Worm (Caenorhabditis elegans) whole organism, young adult: ENCODE data around the gene R09H10.2.

Source experiments
- B0336.3 ChIP-seq: fragments of 200-800 bp; sonication (Bioruptor generic); IDR thresholded peaks from 2 replicates; pipeline ENCODE4 v1.3.6; 2022; ENCODE audit warnings: missing genetic modification characterization, missing compliant biosample characterization
- C17E4.6 ChIP-seq: fragments of 200-800 bp; sonication (Bioruptor generic); IDR thresholded peaks from 2 replicates; pipeline ENCODE4 v1.3.6; 2022; ENCODE audit warnings: missing genetic modification reagents, missing genetic modification characterization, missing compliant biosample characterization
- D2030.7 ChIP-seq: fragments of 200-800 bp; sonication (Bioruptor generic); IDR thresholded peaks from 2 replicates; pipeline ENCODE4 v1.3.6; 2022; ENCODE audit warnings: missing genetic modification reagents, missing genetic modification characterization, missing compliant biosample characterization
- F22D6.2 ChIP-seq: sonication (generic microtip); optimal IDR thresholded peaks from 2 replicates; lab custom pipeline; 2016; ENCODE audit warnings: mild to moderate bottlenecking, missing genetic modification characterization, missing compliant biosample characterization
- F23B12.7 ChIP-seq: sonication (generic microtip); optimal IDR thresholded peaks from 2 replicates; lab custom pipeline; 2017; ENCODE audit warnings: missing genetic modification characterization, mild to moderate bottlenecking, missing compliant biosample characterization, antibody characterized with exemption, moderate library complexity; ENCODE audit not compliant: insufficient read depth
- F33H1.4 ChIP-seq: fragments of 200-800 bp; sonication (Bioruptor generic); IDR thresholded peaks from 2 replicates; pipeline ENCODE4 v1.3.6; 2022; ENCODE audit warnings: missing genetic modification reagents, missing genetic modification characterization, missing compliant biosample characterization
- F39B2.1 ChIP-seq: fragments of 200-800 bp; sonication (Bioruptor generic); IDR thresholded peaks from 2 replicates; pipeline ENCODE4 v1.3.6; 2022; ENCODE audit warnings: missing genetic modification reagents, missing genetic modification characterization, missing compliant biosample characterization
- F55B11.4 ChIP-seq: sonication (generic microtip); optimal IDR thresholded peaks from 2 replicates; lab custom pipeline; 2016; ENCODE audit warnings: missing compliant biosample characterization, missing genetic modification characterization, borderline replicate concordance; ENCODE audit not compliant: insufficient read depth
- Y53G8AR.9 ChIP-seq: fragments of 200-800 bp; sonication (Bioruptor generic); conservative IDR thresholded peaks from 2 replicates; pipeline ENCODE4 v1.3.6; 2022; ENCODE audit warnings: missing genetic modification reagents, missing genetic modification characterization, missing compliant biosample characterization
- aptf-3 ChIP-seq: fragments of 200-800 bp; sonication (Bioruptor generic); IDR thresholded peaks from 2 replicates; pipeline ENCODE4 v1.3.6; 2022; ENCODE audit warnings: missing genetic modification characterization, missing compliant biosample characterization
- attf-3 ChIP-seq: fragments of 200-800 bp; sonication (Bioruptor generic); conservative IDR thresholded peaks from 2 replicates; pipeline ENCODE4 v1.3.6; 2022; ENCODE audit warnings: missing genetic modification reagents, missing genetic modification characterization, missing compliant biosample characterization
- attf-5 ChIP-seq: fragments of 200-800 bp; sonication (Bioruptor generic); optimal IDR thresholded peaks from 2 replicates; lab custom pipeline; 2018; ENCODE audit warnings: mild to moderate bottlenecking, missing genetic modification characterization, missing compliant biosample characterization
- attf-6 ChIP-seq: fragments of 200-800 bp; sonication (Bioruptor generic); IDR thresholded peaks from 2 replicates; pipeline ENCODE4 v1.3.6; 2022; ENCODE audit warnings: missing genetic modification reagents, missing genetic modification characterization, missing compliant biosample characterization
- ccch-3 ChIP-seq: fragments of 200-800 bp; sonication (Bioruptor generic); optimal IDR thresholded peaks from 2 replicates; lab custom pipeline; 2018; ENCODE audit warnings: mild to moderate bottlenecking, missing genetic modification characterization, missing compliant biosample characterization
- cebp-2 ChIP-seq: fragments of 200-800 bp; sonication (Bioruptor generic); IDR thresholded peaks from 2 replicates; pipeline ENCODE4 v1.3.6; 2022; ENCODE audit warnings: missing genetic modification characterization, missing compliant biosample characterization
- ceh-100 ChIP-seq: fragments of 200-800 bp; sonication (Bioruptor generic); IDR thresholded peaks from 2 replicates; pipeline ENCODE4 v1.3.6; 2022; ENCODE audit warnings: missing genetic modification reagents, missing genetic modification characterization, missing compliant biosample characterization
- ceh-40 ChIP-seq: fragments of 200-800 bp; sonication (Bioruptor generic); IDR thresholded peaks from 2 replicates; pipeline ENCODE4 v1.3.6; 2022; ENCODE audit warnings: missing genetic modification characterization, missing compliant biosample characterization
- dox-1 ChIP-seq: fragments of 200-800 bp; sonication (Bioruptor generic); IDR thresholded peaks from 2 replicates; pipeline ENCODE4 v1.3.6; 2022; ENCODE audit warnings: missing genetic modification reagents, missing genetic modification characterization, missing compliant biosample characterization
- dpl-1 ChIP-seq: fragments of 150-350 bp; optimal IDR thresholded peaks from 2 replicates; lab custom pipeline; 2014; ENCODE audit warnings: missing biosample characterization, missing genetic modification reagents, missing genetic modification characterization
- efl-1 ChIP-seq: fragments of 150-350 bp; optimal IDR thresholded peaks from 2 replicates; lab custom pipeline; 2014; ENCODE audit warnings: missing biosample characterization, missing genetic modification reagents, missing genetic modification characterization
- egrh-3 ChIP-seq: fragments of 200-800 bp; sonication (Bioruptor generic); IDR thresholded peaks from 2 replicates; pipeline ENCODE4 v1.3.6; 2022; ENCODE audit warnings: missing genetic modification reagents, missing genetic modification characterization, missing compliant biosample characterization
- hlh-12 ChIP-seq: sonication (generic microtip); optimal IDR thresholded peaks from 2 replicates; lab custom pipeline; 2016; ENCODE audit warnings: missing genetic modification characterization, missing compliant biosample characterization
- hmg-1.2 ChIP-seq: fragments of 200-800 bp; sonication (Bioruptor generic); IDR thresholded peaks from 2 replicates; pipeline ENCODE4 v1.3.6; 2022; ENCODE audit warnings: missing genetic modification reagents, missing genetic modification characterization, missing compliant biosample characterization
- hmg-20 ChIP-seq: fragments of 200-800 bp; sonication (Bioruptor generic); IDR thresholded peaks from 2 replicates; pipeline ENCODE4 v1.3.6; 2022; ENCODE audit warnings: missing genetic modification reagents, missing genetic modification characterization, missing compliant biosample characterization
- hsf-1 ChIP-seq: fragments of 200-800 bp; sonication (Bioruptor generic); IDR thresholded peaks from 2 replicates; pipeline ENCODE4 v1.3.6; 2022; ENCODE audit warnings: missing genetic modification reagents, missing genetic modification characterization, missing compliant biosample characterization
- lir-1 ChIP-seq: fragments of 200-800 bp; sonication (Bioruptor generic); conservative IDR thresholded peaks from 2 replicates; pipeline ENCODE4 v1.3.6; 2022; ENCODE audit warnings: missing genetic modification reagents, missing genetic modification characterization, missing compliant biosample characterization
- lsl-1 ChIP-seq: fragments of 200-800 bp; sonication (Bioruptor generic); optimal IDR thresholded peaks from 2 replicates; lab custom pipeline; 2018; ENCODE audit warnings: mild to moderate bottlenecking, missing genetic modification characterization, moderate library complexity, missing compliant biosample characterization
- madf-3 ChIP-seq: fragments of 200-800 bp; sonication (Bioruptor generic); IDR thresholded peaks from 2 replicates; pipeline ENCODE4 v1.3.6; 2022; ENCODE audit warnings: missing genetic modification reagents, missing genetic modification characterization, missing compliant biosample characterization
- madf-6 ChIP-seq: fragments of 200-800 bp; sonication (Bioruptor generic); IDR thresholded peaks from 2 replicates; pipeline ENCODE4 v1.3.6; 2022; ENCODE audit warnings: missing genetic modification reagents, missing genetic modification characterization, missing compliant biosample characterization
- nhr-27 ChIP-seq: fragments of 200-800 bp; sonication (Bioruptor generic); optimal IDR thresholded peaks from 2 replicates; lab custom pipeline; 2018; ENCODE audit warnings: mild to moderate bottlenecking, missing genetic modification characterization, moderate library complexity, missing compliant biosample characterization
- pbrm-1 ChIP-seq: fragments of 200-800 bp; sonication (Bioruptor generic); IDR thresholded peaks from 2 replicates; pipeline ENCODE4 v1.3.6; 2022; ENCODE audit warnings: missing genetic modification reagents, missing genetic modification characterization, missing compliant biosample characterization
- rpc-1 ChIP-seq, 2 experiments: fragments of 150-350 bp in 1 of 2; sonication (generic microtip) in 1 of 2; optimal IDR thresholded peaks; 2 replicates each; lab custom pipeline; 2014 to 2018; ENCODE audit warnings: missing biosample characterization in 1 of 2, missing genetic modification characterization in 1 of 2, missing genetic modification reagents in 1 of 2, missing genotype in 1 of 2
- snpc-1.3 ChIP-seq: sonication (generic microtip); optimal IDR thresholded peaks from 2 replicates; lab custom pipeline; 2017; ENCODE audit warnings: missing genetic modification characterization, mild to moderate bottlenecking, missing compliant biosample characterization, antibody characterized with exemption, moderate library complexity, missing genotype, missing genetic modification reagents; ENCODE audit not compliant: insufficient read depth
- tlf-1 ChIP-seq: fragments of 200-800 bp; sonication (Bioruptor generic); optimal IDR thresholded peaks from 2 replicates; lab custom pipeline; 2018; ENCODE audit warnings: mild to moderate bottlenecking, missing genetic modification characterization, missing compliant biosample characterization
- ztf-18 ChIP-seq: sonication (generic microtip); optimal IDR thresholded peaks from 2 replicates; lab custom pipeline; 2016; ENCODE audit warnings: missing genotype, mild to moderate bottlenecking, missing genetic modification characterization, missing compliant biosample characterization
- ztf-25 ChIP-seq: fragments of 200-800 bp; sonication (Bioruptor generic); IDR thresholded peaks from 2 replicates; pipeline ENCODE4 v1.3.6; 2022; ENCODE audit warnings: missing genetic modification reagents, missing genetic modification characterization, missing compliant biosample characterization
- ztf-28 ChIP-seq: fragments of 200-800 bp; sonication (Bioruptor generic); IDR thresholded peaks from 2 replicates; pipeline ENCODE4 v1.3.6; 2022; ENCODE audit warnings: missing genetic modification reagents, missing genetic modification characterization, missing compliant biosample characterization
- ztf-3 ChIP-seq: fragments of 200-800 bp; sonication (Bioruptor generic); optimal IDR thresholded peaks from 2 replicates; lab custom pipeline; 2018; ENCODE audit warnings: mild to moderate bottlenecking, missing genetic modification characterization, missing compliant biosample characterization

The R09H10.2 gene

DNA sequence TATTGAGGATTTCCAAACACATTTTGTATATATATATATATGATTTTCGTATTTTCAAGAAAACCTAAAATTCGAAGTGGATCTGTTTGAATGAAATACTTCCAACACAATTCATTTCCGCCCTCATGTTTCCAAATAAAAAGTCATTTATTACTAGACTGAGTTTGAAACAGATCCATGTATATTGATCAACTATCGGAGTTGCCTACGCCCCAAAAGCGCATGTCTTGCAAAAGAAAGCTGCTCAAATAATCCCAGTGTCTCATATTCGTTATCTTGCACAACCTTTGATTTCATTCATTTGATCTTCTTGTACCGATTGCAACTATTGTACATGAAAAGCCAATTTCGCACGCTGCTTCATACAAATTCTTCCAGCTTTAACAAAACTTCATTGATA, at the start of gene R09H10.2:
R09H10.2 (plus strand) TSS at position 301 of the 400 bp plus-strand sequence.
- TF ChIP-seq ztf-3 (no peak), D2030.7 (no peak), C17E4.6 (GFP tag; lab: Robert Waterston, UW) (no peak)

DNA sequence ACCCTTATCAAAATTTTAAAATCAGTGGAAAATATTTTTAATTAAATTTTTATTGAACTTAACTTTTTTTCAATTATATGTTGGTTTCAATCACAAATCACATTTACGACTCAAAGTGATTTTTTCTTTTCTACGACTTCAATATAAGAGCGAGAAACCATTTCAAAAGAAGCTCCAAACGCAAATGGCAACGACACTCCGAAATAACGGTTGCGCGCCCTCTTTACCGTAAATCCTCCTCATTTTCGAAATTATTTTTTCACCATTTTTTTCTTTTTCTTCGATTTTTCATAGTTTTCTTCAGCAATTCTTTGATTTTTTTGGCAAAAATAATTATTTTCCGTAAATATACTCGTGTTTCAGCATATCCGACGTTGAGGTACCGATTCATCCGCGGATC, 49.8 kb upstream of the R09H10.2 start:
- TF ChIP-seq attf-3 = peak; percentile 80

DNA sequence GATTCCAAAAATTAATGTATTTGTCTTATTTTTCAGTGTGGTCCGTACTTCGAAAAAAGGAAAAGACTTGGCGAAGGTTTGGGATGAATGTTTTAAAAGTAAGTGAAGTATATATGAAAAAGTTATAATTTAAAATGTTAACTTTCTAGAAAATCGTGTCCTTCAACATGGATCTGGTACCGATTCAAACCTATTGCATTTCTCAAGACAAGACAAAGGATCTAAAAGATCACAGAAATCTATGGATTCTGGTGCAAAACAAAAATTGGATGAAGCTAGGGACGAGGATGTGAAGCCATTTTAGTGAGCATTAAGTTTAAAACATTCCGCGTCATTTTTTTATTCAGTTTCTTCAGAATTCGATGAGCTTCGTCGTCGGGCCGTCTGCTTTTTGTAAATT, 47.8 kb upstream of the R09H10.2 start, which contains the start of gene zim-2:
zim-2 (plus strand) TSS at position 301 of the 400 bp plus-strand sequence.
- no peak for TF ChIP-seq snpc-1.3 (tag; lab: Kevin White, UChicago)
- no peak for TF ChIP-seq F39B2.1
- TF ChIP-seq ceh-100 (GFP tag; lab: Robert Waterston, UW) = no peak
- no peak for TF ChIP-seq madf-6 (GFP tag; lab: Robert Waterston, UW)
- TF ChIP-seq ceh-40 = no peak
- TF ChIP-seq, all 124 proteins: peak for 0

DNA sequence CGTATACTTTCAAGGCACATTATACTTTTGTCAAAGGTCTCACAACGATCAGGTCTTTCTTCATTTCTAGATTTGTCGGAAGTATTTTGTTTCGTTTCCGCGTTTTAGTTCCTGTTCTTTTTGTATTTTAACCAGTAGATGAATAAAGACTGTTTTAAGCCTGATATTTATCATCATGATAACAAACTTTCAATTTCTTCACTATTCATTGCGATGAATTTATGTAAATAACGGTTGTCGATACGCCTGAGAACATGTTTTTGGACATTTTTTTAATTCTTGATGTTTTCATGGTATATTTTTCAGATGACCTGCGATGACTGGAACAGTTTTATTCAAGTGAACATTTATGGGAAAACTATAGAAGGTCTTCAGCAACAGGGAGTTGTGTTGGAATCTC, 44.3 kb upstream of the R09H10.2 start, which contains the start of gene zim-3:
zim-3 (plus strand) TSS at position 301 of the 400 bp plus-strand sequence.
- peak; percentile 23; the same call in 1 of the 2 replicates for TF ChIP-seq F33H1.4 (GFP tag; lab: Robert Waterston, UW)
- TF ChIP-seq dpl-1 (GFP tag; lab: Kevin White, UChicago) = no peak
- no peak for TF ChIP-seq F39B2.1
- no peak for TF ChIP-seq hmg-20 (GFP tag; lab: Robert Waterston, UW)
- no peak for TF ChIP-seq ccch-3 (GFP tag; lab: Kevin White, UChicago)
- TF ChIP-seq aptf-3 (GFP tag; lab: Robert Waterston, UW) = no peak
- 0 out of 2 replicates have a peak, but pooled peaks have one; percentile 9 for TF ChIP-seq hsf-1 (GFP tag; lab: Robert Waterston, UW)
- no peak for TF ChIP-seq ztf-18 (tag; lab: Kevin White, UChicago)
- no peak for TF ChIP-seq egrh-3 (GFP tag; lab: Robert Waterston, UW)
- peak; percentile 60 for TF ChIP-seq lsl-1

DNA sequence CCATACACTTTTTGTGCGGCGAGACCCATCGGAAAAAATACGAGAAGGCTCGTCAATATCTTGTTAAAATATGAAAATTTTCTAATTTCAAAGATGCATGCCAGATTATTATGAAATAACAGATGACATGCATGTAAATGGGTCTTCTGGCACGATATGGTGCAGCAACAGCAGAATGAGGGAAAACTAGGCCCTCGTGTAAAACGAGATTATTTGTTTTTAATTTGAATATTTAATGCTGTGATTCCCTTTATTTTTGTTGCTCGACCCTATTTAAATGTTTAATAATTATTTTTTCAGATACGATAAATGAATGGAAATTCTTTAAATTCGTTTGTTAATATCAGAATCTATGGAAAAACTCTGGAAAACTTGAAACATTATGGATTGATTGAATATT, 41.1 kb upstream of the R09H10.2 start, which contains the start of gene him-8:
him-8 (plus strand) TSS at position 301 of the 400 bp plus-strand sequence.
- TF ChIP-seq pbrm-1 = no peak

DNA sequence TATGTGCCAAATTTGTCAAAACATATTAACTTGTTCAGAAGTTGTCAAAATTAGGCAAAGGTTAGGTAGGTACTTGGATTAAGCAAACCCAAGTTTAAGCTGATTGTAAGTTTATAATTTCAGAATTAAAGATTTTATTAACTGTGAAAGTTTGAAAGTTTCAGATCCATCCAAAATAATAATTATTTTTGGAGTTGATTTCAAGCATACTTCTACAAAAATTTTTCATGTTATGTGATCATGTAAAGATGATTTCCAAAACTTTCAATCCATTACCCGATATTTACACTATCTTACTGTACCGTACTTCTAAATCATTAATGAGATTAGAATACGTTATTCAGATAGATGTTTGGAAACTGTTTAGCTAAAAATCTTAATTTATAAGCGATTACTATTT, 38.1 kb upstream of the R09H10.2 start:
- TF ChIP-seq F22D6.2 (tag; lab: Kevin White, UChicago) (no peak), rpc-1 (optimal IDR thresholded peaks at IDR 0.05; lab: Kevin White, UChicago) (no peak), rpc-1 (tag; optimal IDR thresholded peaks at IDR 0.05; lab: Kevin White, UChicago) (no peak), F33H1.4 (GFP tag; lab: Robert Waterston, UW) (no peak), dpl-1 (GFP tag; lab: Kevin White, UChicago) (no peak), hmg-20 (GFP tag; lab: Robert Waterston, UW) (no peak), attf-6 (no peak), lir-1 (GFP tag; lab: Robert Waterston, UW) (no peak)

DNA sequence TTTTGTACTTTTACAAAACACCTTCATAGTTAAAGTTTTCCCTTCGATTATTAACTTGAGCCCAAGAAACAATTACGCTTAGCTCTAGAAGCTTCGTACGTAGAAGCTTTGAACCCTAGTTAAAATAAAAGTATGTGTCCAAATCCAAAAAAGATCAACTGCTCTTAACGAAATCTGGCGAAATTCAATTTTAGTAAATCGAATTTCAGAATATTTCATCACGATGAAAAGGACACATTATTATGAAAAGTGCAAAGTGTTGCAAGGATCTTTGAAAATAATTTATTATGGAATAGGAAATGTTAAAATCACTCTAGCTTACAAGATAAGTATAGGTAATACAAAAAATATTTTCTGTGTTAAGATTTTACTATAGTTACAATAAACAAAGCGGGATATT, 37.5 kb upstream of the R09H10.2 start:
- TF ChIP-seq ztf-25 (GFP tag; lab: Robert Waterston, UW) (no peak), ztf-28 (GFP tag; lab: Robert Waterston, UW) (no peak), hlh-12 (no peak), cebp-2 (GFP tag; lab: Robert Waterston, UW) (no peak), F23B12.7 (tag; lab: Kevin White, UChicago) (no peak), dox-1 (GFP tag; lab: Robert Waterston, UW) (no peak), nhr-27 (tag; lab: Kevin White, UChicago) (no peak), efl-1 (GFP tag; lab: Kevin White, UChicago) (no peak), B0336.3 (GFP tag; lab: Robert Waterston, UW) (no peak), hmg-1.2 (GFP tag; lab: Robert Waterston, UW) (no peak), F55B11.4 (tag; lab: Kevin White, UChicago) (no peak), madf-3 (no peak), attf-5 (GFP tag; lab: Kevin White, UChicago) (no peak), tlf-1 (GFP tag; lab: Kevin White, UChicago) (no peak), Y53G8AR.9 (GFP tag; lab: Robert Waterston, UW) (no peak), ceh-40 (no peak)
